Fruit fly (Drosophila melanogaster) whole organism, adult: Measurements from ENCODE around the gene CG3309.
A peak's percentile ranks its signal among the peaks of the same experiment; 100 is the strongest.

Experiments used
- CG11617 ChIP-seq: fragments of 200-800 bp; sonication (Bioruptor generic); optimal IDR thresholded peaks from 2 replicates; lab custom pipeline; 2017; ENCODE audit warnings: mild to moderate bottlenecking, missing biosample characterization, missing genetic modification reagents, missing genetic modification characterization
- CG12768 ChIP-seq: fragments of 200-800 bp; sonication (Bioruptor generic); optimal IDR thresholded peaks from 2 replicates; lab custom pipeline; 2017; ENCODE audit warnings: missing biosample characterization, missing genetic modification characterization, mild to moderate bottlenecking, moderate library complexity, missing genetic modification reagents
- CG14711 ChIP-seq: fragments of 200-800 bp; sonication (Bioruptor generic); optimal IDR thresholded peaks from 2 replicates; lab custom pipeline; 2018; ENCODE audit warnings: missing biosample characterization, mild to moderate bottlenecking, missing genetic modification characterization, moderate library complexity
- CG1620 ChIP-seq: fragments of 200-800 bp; sonication (Bioruptor generic); optimal IDR thresholded peaks from 2 replicates; lab custom pipeline; 2016; ENCODE audit warnings: missing biosample characterization, missing genetic modification characterization
- CG33017 ChIP-seq: fragments of 200-800 bp; sonication (Bioruptor generic); optimal IDR thresholded peaks from 2 replicates; lab custom pipeline; 2018; ENCODE audit warnings: missing biosample characterization, mild to moderate bottlenecking, missing genetic modification characterization, moderate library complexity
- CG5204 ChIP-seq: fragments of 200-800 bp; sonication (Bioruptor generic); optimal IDR thresholded peaks from 2 replicates; lab custom pipeline; 2016; ENCODE audit warnings: missing biosample characterization, missing genetic modification characterization
- CG7045 ChIP-seq: fragments of 200-800 bp; sonication (Bioruptor generic); optimal IDR thresholded peaks from 2 replicates; lab custom pipeline; 2017; ENCODE audit warnings: missing biosample characterization, mild to moderate bottlenecking, missing genetic modification characterization
- CG7101 ChIP-seq: fragments of 200-800 bp; sonication (Bioruptor generic); optimal IDR thresholded peaks from 2 replicates; lab custom pipeline; 2018; ENCODE audit warnings: missing biosample characterization, mild to moderate bottlenecking, missing genetic modification characterization, moderate library complexity
- Clk ChIP-seq: fragments of 200-800 bp; sonication (Bioruptor generic); optimal IDR thresholded peaks from 2 replicates; lab custom pipeline; 2017; ENCODE audit warnings: missing biosample characterization, missing genetic modification characterization
- Crg-1 ChIP-seq: fragments of 200-800 bp; sonication (Bioruptor generic); optimal IDR thresholded peaks from 2 replicates; lab custom pipeline; 2016; ENCODE audit warnings: missing biosample characterization, missing genetic modification characterization
- Hr96 ChIP-seq: fragments of 200-800 bp; sonication (Bioruptor generic); optimal IDR thresholded peaks from 2 replicates; lab custom pipeline; 2016; ENCODE audit warnings: missing biosample characterization, missing genetic modification characterization
- Mnt ChIP-seq: fragments of 200-800 bp; sonication (Bioruptor generic); optimal IDR thresholded peaks from 2 replicates; lab custom pipeline; 2016; ENCODE audit warnings: missing biosample characterization, mild to moderate bottlenecking, missing genetic modification characterization
- bab1 ChIP-seq: fragments of 200-800 bp; sonication (Bioruptor generic); optimal IDR thresholded peaks from 3 replicates; lab custom pipeline; 2019; ENCODE audit warnings: missing biosample characterization, mild to moderate bottlenecking, missing genetic modification characterization, moderate library complexity
- cic ChIP-seq: fragments of 200-800 bp; sonication (Bioruptor generic); optimal IDR thresholded peaks from 2 replicates; lab custom pipeline; 2017; ENCODE audit warnings: missing biosample characterization, mild to moderate bottlenecking, missing genetic modification characterization, moderate library complexity
- cnc ChIP-seq, 2 experiments: fragments of >200 bp; optimal IDR thresholded peaks; 2 replicates each; lab custom pipeline; 2017
- kay ChIP-seq: fragments of 200-800 bp; sonication (Bioruptor generic); peaks from one replicate; lab custom pipeline; 2016; ENCODE audit warnings: missing biosample characterization, missing genetic modification characterization, borderline replicate concordance
- ovo ChIP-seq: fragments of 200-800 bp; sonication (Bioruptor generic); optimal IDR thresholded peaks from 2 replicates; lab custom pipeline; 2016; ENCODE audit warnings: missing biosample characterization, missing genetic modification characterization
- pad ChIP-seq: fragments of 200-800 bp; sonication (Bioruptor generic); optimal IDR thresholded peaks from 3 replicates; lab custom pipeline; 2017; ENCODE audit warnings: missing biosample characterization, missing genetic modification characterization, mild to moderate bottlenecking, moderate library complexity, missing genetic modification reagents
- tj ChIP-seq: fragments of 200-800 bp; sonication (Bioruptor generic); optimal IDR thresholded peaks from 3 replicates; lab custom pipeline; 2017; ENCODE audit warnings: missing biosample characterization, mild to moderate bottlenecking, missing genetic modification characterization, moderate library complexity
- toe ChIP-seq: fragments of 200-800 bp; sonication (Bioruptor generic); optimal IDR thresholded peaks from 2 replicates; lab custom pipeline; 2016; ENCODE audit warnings: missing biosample characterization, missing genetic modification characterization

The CG3309 gene

DNA sequence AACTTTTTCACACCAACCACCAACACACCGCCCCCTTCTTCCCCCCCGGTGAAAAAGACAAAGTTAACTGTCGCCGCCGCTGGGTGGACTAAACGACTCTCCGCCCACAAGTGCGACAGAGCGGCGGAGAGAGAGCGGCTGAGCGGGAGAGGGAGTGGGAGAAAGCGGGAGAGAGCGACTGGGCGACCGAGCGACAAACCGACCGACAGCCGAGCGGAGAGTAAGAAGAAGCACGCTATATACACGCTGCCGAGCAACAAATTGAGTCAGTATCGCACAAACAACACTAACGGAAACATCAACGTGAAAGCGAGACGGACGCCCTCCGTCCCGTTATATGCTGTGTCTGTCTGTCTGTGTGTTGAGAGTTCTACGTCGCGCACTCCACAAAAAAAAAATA, 10.8 kb upstream of the CG3309 start, which contains the start of gene SK:
Gene SK (plus strand): TSS at position 267 of the 400 bp plus-strand sequence.
- no peak for TF ChIP-seq toe (GFP tag; lab: Kevin White, UChicago)
- TF ChIP-seq cic (GFP tag; lab: Kevin White, UChicago): no peak
- no peak for TF ChIP-seq CG14711 (tag; lab: Kevin White, UChicago)
- no peak for TF ChIP-seq Mnt
- no peak for TF ChIP-seq CG1620 (GFP tag; lab: Kevin White, UChicago)
- TF ChIP-seq Crg-1 (GFP tag; lab: Kevin White, UChicago): no peak
- TF ChIP-seq CG5204 (GFP tag; lab: Kevin White, UChicago): no peak
- no peak for TF ChIP-seq cnc (optimal IDR thresholded peaks at IDR 0.05; lab: Kevin White, UChicago)
- TF ChIP-seq Clk (GFP tag; lab: Kevin White, UChicago): no peak

DNA sequence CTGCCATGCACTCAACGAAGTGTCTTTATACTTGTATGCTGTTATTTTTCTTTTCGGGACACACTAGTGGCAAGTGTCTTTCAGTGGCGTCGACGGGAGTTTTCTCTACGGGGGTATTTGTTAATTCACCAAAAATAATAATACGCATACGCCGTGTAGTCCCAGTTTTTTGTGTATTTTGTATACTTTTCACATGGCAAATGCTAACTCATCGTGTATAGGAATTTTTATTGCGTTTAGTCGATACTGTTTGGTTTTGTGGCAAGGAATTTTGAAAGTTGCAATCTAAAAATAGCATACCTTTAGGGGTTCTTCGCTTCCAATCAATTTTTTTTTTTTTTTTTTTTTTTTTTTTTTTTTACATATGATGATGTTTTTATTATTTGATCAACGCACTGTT, 9.3 kb upstream of the CG3309 start:
- TF ChIP-seq pad (GFP tag; lab: Kevin White, UChicago): no peak
- TF ChIP-seq kay (GFP tag; lab: Kevin White, UChicago): no peak
- no peak for TF ChIP-seq CG11617
- TF ChIP-seq ovo (GFP tag; lab: Kevin White, UChicago): no peak
- no peak for TF ChIP-seq CG7045 (GFP tag; lab: Kevin White, UChicago)
- no peak for TF ChIP-seq Crg-1 (GFP tag; lab: Kevin White, UChicago)
- no peak for TF ChIP-seq Hr96
- TF ChIP-seq CG14711 (tag; lab: Kevin White, UChicago): no peak
- no peak for TF ChIP-seq Mnt
- TF ChIP-seq CG1620 (GFP tag; lab: Kevin White, UChicago): no peak
- no peak for TF ChIP-seq Clk (GFP tag; lab: Kevin White, UChicago)

DNA sequence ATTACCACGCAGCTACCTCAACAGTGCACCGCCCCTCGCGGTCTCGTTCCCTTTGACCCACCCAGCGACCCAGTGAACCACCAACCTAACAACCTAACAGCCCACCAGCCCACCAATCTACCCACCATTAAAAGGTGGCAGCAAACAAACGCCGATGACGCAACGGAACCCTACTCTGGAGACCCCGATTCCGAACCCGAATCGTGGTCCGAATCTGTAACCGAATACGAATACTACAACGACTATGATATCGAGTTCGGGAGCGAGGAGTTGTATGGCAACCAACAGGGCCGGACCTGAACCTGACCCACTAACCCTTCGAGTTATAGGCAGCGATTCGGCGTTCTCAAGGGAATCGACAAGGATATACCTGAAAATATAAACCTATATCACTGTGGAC, 8.2 kb upstream of the CG3309 start:
- TF ChIP-seq cnc (optimal IDR thresholded peaks at IDR 0.05; lab: Kevin White, UChicago): no peak
- TF ChIP-seq bab1 (GFP tag; lab: Kevin White, UChicago): no peak

DNA sequence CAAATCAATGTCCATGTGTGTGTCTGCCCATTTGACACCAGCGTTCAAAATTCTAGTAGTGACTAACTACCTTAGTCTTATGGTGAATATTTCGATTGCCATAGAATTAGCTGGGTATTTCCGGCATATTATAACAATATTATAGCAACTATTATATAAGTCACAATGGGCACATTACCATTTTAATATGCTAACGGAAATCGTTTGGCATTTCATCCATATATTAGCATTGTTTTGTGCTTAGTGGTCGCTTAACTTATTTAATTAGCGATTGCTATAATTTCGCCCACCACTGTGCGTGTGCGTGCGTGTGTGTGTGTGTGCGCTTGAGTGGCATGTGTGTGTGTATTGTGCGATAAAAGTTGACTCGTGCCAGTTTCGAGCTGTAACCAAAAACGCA, 7.6 kb upstream of the CG3309 start:
- TF ChIP-seq CG7101 (tag; lab: Kevin White, UChicago): no peak
- peak; percentile 19 for TF ChIP-seq CG5204 (GFP tag; lab: Kevin White, UChicago)
- TF ChIP-seq CG1620 (GFP tag; lab: Kevin White, UChicago): no peak
- no peak for TF ChIP-seq CG11617
- TF ChIP-seq CG12768: no peak
- peak; percentile 18 for TF ChIP-seq CG33017 (tag; lab: Kevin White, UChicago)
- no peak for TF ChIP-seq Crg-1 (GFP tag; lab: Kevin White, UChicago)
- no peak for TF ChIP-seq pad (GFP tag; lab: Kevin White, UChicago)
- TF ChIP-seq CG7045 (GFP tag; lab: Kevin White, UChicago): peak; percentile 33
- TF ChIP-seq Hr96: no peak
- TF ChIP-seq cic (GFP tag; lab: Kevin White, UChicago): no peak

DNA sequence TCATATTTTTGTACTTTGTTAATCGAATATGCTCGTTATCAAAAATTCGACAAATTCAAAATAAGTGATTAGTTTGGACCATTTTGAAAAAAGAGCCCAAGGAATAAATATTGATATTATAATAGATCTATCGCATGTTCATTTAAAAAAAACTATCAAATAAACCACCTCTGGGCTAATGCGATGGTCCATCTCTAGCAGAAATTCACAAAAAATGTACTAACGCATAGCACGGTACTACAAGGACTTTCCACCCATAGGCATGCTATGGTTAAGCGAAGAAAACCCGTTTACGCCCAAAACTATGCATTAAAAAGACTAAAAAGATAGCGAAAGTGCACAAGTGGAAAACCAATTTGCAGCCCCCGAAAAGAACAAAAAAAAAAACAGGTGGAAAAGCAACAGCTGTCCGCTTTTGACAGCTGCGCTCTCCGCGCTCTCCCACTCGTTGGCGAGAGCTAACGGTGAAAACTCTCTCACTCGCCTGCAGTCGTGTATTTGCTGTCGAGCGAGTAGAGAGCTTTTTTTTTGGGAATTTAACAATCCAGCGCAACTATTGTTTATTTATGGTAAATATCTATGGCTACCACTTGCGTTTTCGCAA, 3.2 kb upstream of the CG3309 start, which contains the start of gene CanB:
Gene CanB (plus strand): TSS at position 241 of the 604 bp plus-strand sequence.
- TF ChIP-seq Hr96 (no peak), CG11617 (no peak), CG7101 (tag; lab: Kevin White, UChicago) (no peak), kay (GFP tag; lab: Kevin White, UChicago) (no peak), CG14711 (tag; lab: Kevin White, UChicago) (no peak), Mnt (no peak), CG33017 (tag; lab: Kevin White, UChicago) (no peak), toe (GFP tag; lab: Kevin White, UChicago) (no peak), bab1 (GFP tag; lab: Kevin White, UChicago) (peak; percentile 35)

DNA sequence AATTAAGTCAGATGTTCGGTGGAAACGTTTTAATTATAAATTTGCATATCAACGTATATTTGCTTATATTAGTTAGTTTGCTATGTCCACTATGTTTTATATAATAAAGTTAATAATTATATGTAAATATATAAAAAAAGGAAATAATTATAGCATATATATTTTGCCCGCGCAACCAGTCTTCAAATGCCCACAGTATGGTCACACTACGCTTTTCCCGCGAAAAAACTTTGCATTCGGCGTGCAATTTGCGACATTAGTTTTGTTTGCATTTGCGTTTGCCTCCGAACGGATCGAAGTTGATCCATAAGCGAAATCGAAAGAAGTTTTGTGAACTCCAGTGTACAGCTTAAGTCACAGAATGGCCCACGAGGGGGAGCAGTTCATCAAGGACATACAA, 5.5 kb downstream of the CG3309 start, which contains the start of gene Mcm3:
Gene Mcm3 (plus strand): TSS at position 220 of the 400 bp plus-strand sequence.
- no peak for TF ChIP-seq cic (GFP tag; lab: Kevin White, UChicago)

DNA sequence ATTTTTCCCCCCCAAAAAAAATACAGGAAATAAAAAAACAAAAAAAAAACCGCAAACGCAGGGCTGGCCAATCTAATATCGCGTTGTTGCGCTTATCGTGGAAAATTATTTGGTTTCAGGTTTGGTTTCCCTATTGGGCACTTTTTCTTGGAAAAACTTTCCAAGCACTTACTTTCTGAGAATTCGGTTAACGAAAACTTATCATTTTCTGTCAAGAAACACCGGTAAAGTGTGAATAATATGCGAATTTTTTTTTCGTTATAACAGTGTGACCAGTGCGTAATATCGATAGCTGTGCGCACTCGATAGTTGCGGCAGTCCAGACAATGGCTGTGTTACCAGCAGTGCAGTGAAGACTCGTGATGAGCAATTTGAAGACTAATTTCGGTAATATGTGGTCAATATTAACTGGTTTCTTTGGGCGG, 6.7 kb downstream of the CG3309 start, which contains the start of gene Rnp4F:
Gene Rnp4F (minus strand): TSS at position 238 of the 425 bp plus-strand sequence.
- TF ChIP-seq pad (GFP tag; lab: Kevin White, UChicago): peak; percentile 77
- TF ChIP-seq CG7045 (GFP tag; lab: Kevin White, UChicago): peak; percentile 28
- TF ChIP-seq Mnt: peak; percentile 84
- TF ChIP-seq kay (GFP tag; lab: Kevin White, UChicago): no peak
- peak; percentile 34 for TF ChIP-seq Clk (GFP tag; lab: Kevin White, UChicago)
- peak; percentile 64 for TF ChIP-seq CG5204 (GFP tag; lab: Kevin White, UChicago)
- TF ChIP-seq ovo (GFP tag; lab: Kevin White, UChicago): peak; percentile 77
- TF ChIP-seq bab1 (GFP tag; lab: Kevin White, UChicago): peak; percentile 85
- peak; percentile 3 for TF ChIP-seq CG33017 (tag; lab: Kevin White, UChicago)
- TF ChIP-seq toe (GFP tag; lab: Kevin White, UChicago): peak; percentile 81
- peak; percentile 75 for TF ChIP-seq Crg-1 (GFP tag; lab: Kevin White, UChicago)
- no peak for TF ChIP-seq cnc (optimal IDR thresholded peaks at IDR 0.05; lab: Kevin White, UChicago)
- peak; percentile 91 for TF ChIP-seq Hr96
- peak; percentile 78 for TF ChIP-seq CG7101 (tag; lab: Kevin White, UChicago)
- peak; percentile 58 for TF ChIP-seq CG14711 (tag; lab: Kevin White, UChicago)
- TF ChIP-seq tj (GFP tag; lab: Kevin White, UChicago): peak; percentile 73
- TF ChIP-seq CG12768: peak; percentile 50
- peak; percentile 85 for TF ChIP-seq CG1620 (GFP tag; lab: Kevin White, UChicago)
- TF ChIP-seq CG11617: peak; percentile 87
- no peak for TF ChIP-seq cic (GFP tag; lab: Kevin White, UChicago)
